Worm (Caenorhabditis elegans): ENCODE data around the gene gst-8.

gst-8 gene

ce11 chrII:4851594-4852106 is 31.9 kb upstream of the gst-8 start, which contains the start of gene dnj-9:
Gene dnj-9 (plus strand): TSS chrII:4852056.
- TF ChIP-seq hlh-4 (tag; optimal IDR thresholded peaks at IDR 0.05) (peak; percentile 8), elt-3 (tag; optimal IDR thresholded peaks at IDR 0.05) (peak in 3 of 6 experiments; percentile 50 to 90 (median 90)), dsc-1 (tag; optimal IDR thresholded peaks at IDR 0.05) (peak; percentile 97), irx-1 (tag; optimal IDR thresholded peaks at IDR 0.05) (peak; percentile 93), pqm-1 (tag; optimal IDR thresholded peaks at IDR 0.05) (no peak), isw-1 (GFP tag; IDR thresholded peaks at IDR 0.05) (peak; percentile 91), unc-130 (tag; optimal IDR thresholded peaks at IDR 0.05) (peak; percentile 97), egl-13 (tag; optimal IDR thresholded peaks at IDR 0.05) (peak; percentile 92), ztf-4 (tag; optimal IDR thresholded peaks at IDR 0.05) (peak; percentile 84), rnt-1 (tag; optimal IDR thresholded peaks at IDR 0.05) (peak; percentile 98), fos-1 (tag; optimal IDR thresholded peaks at IDR 0.05) (peak; percentile 90), ets-5 (GFP tag; IDR thresholded peaks at IDR 0.05) (no peak), nhr-71 (tag; optimal IDR thresholded peaks at IDR 0.05) (peak; percentile 98), sptf-1 (tag; optimal IDR thresholded peaks at IDR 0.05) (no peak), fkh-8 (tag; optimal IDR thresholded peaks at IDR 0.05) (peak; percentile 92), tbx-2 (tag; optimal IDR thresholded peaks at IDR 0.05) (peak; percentile 97), ceh-8 (GFP tag; optimal IDR thresholded peaks at IDR 0.05) (peak; percentile 93), vab-15 (tag; optimal IDR thresholded peaks at IDR 0.05) (peak; percentile 45), nhr-11 (tag; optimal IDR thresholded peaks at IDR 0.05) (peak; percentile 88), pag-3 (tag; optimal IDR thresholded peaks at IDR 0.05; ENCODE audit: borderline replicate concordance, insufficient read depth) (peak; percentile 32), nhr-90 (tag; optimal IDR thresholded peaks at IDR 0.05; ENCODE audit: poor library complexity) (peak; percentile 97), sox-4 (tag; optimal IDR thresholded peaks at IDR 0.05) (peak; percentile 93), dpl-1 (GFP tag; optimal IDR thresholded peaks at IDR 0.05) (peak; percentile 99), zag-1 (tag; optimal IDR thresholded peaks at IDR 0.05) (no peak), lin-39 (tag; optimal IDR thresholded peaks at IDR 0.05) (peak; percentile 97), mdl-1 (tag; optimal IDR thresholded peaks at IDR 0.05) (peak in 1 of 2 experiments; percentile 78), Y116A8C.19 (tag; optimal IDR thresholded peaks at IDR 0.05; ENCODE audit: borderline replicate concordance) (no peak), egl-27 (tag; optimal IDR thresholded peaks at IDR 0.05) (no peak), elt-2 (tag; optimal IDR thresholded peaks at IDR 0.05) (peak; percentile 98), skn-1 (tag; optimal IDR thresholded peaks at IDR 0.05) (peak; percentile 88), C04F5.9 (tag; optimal IDR thresholded peaks at IDR 0.05) (peak; percentile 93), mef-2 (tag; optimal IDR thresholded peaks at IDR 0.05) (peak; percentile 44), efl-3 (GFP tag; optimal IDR thresholded peaks at IDR 0.05) (peak; percentile 51), lsy-2 (tag; optimal IDR thresholded peaks at IDR 0.05) (peak; percentile 95 to 96), nhr-76 (tag; optimal IDR thresholded peaks at IDR 0.05) (no peak), fkh-4 (tag; optimal IDR thresholded peaks at IDR 0.05; ENCODE audit: borderline replicate concordance) (peak; percentile 80), aha-1 (tag; optimal IDR thresholded peaks at IDR 0.05) (peak; percentile 90), ceh-82 (tag; optimal IDR thresholded peaks at IDR 0.05) (peak; percentile 95 to 96 (median 96)), efl-1 (optimal IDR thresholded peaks at IDR 0.05) (peak; percentile 91 to 99), efl-1 (GFP tag; optimal IDR thresholded peaks at IDR 0.05 in 1 of 2) (peak; percentile 99 to 100), snu-23 (GFP tag; optimal IDR thresholded peaks at IDR 0.05) (peak; percentile 97), aly-2 (tag; optimal IDR thresholded peaks at IDR 0.05) (peak; percentile 88), unc-30 (tag; optimal IDR thresholded peaks at IDR 0.05) (peak; percentile 57), F16B12.6 (tag; optimal IDR thresholded peaks at IDR 0.05) (peak; percentile 72), snpc-4 (tag; optimal IDR thresholded peaks at IDR 0.05) (peak; percentile 91), C16A3.4 (tag; optimal IDR thresholded peaks at IDR 0.05) (peak; percentile 97), fkh-10 (GFP tag; optimal IDR thresholded peaks at IDR 0.05) (peak; percentile 86), tlp-1 (tag; optimal IDR thresholded peaks at IDR 0.05) (no peak), swsn-7 (tag; optimal IDR thresholded peaks at IDR 0.05) (peak; percentile 97), ztf-11 (tag; optimal IDR thresholded peaks at IDR 0.05) (peak in 1 of 2 experiments; percentile 90), lin-15B (tag; optimal IDR thresholded peaks at IDR 0.05) (peak; percentile 91), sup-37 (GFP tag; optimal IDR thresholded peaks at IDR 0.05) (peak; percentile 86), ceh-63 (GFP tag; optimal IDR thresholded peaks at IDR 0.05) (no peak)

All from whole organism, L1 larva.